Fruit fly (Drosophila melanogaster) whole organism, prepupa: ENCODE results near the gene CG43861.
A peak's percentile ranks its signal among the peaks of the same experiment; 100 is the strongest.

Experiments used
- CG10669 ChIP-seq: fragments of 200-800 bp; sonication (Bioruptor generic); optimal IDR thresholded peaks from 3 replicates; lab custom pipeline; 2018; ENCODE audit warnings: missing biosample characterization, mild to moderate bottlenecking, missing genetic modification characterization, moderate library complexity
- CG11294 ChIP-seq: fragments of 200-800 bp; sonication (Bioruptor generic); IDR thresholded peaks from 2 replicates; pipeline ENCODE4 v1.3.6; 2022; ENCODE audit warnings: missing biosample characterization, missing genetic modification characterization
- CG11902 ChIP-seq: fragments of 200-800 bp; sonication (Bioruptor generic); optimal IDR thresholded peaks from 3 replicates; lab custom pipeline; 2016; ENCODE audit warnings: missing biosample characterization, missing genetic modification characterization
- CG15336 ChIP-seq: fragments of 200-800 bp; sonication (Bioruptor generic); IDR thresholded peaks from 2 replicates; pipeline ENCODE4 v1.3.6; 2022; ENCODE audit warnings: missing biosample characterization, missing genetic modification characterization
- CG1621 ChIP-seq: fragments of 200-800 bp; sonication (Bioruptor generic); optimal IDR thresholded peaks from 3 replicates; lab custom pipeline; 2018; ENCODE audit warnings: missing biosample characterization, mild to moderate bottlenecking, missing genetic modification characterization
- CG3032 ChIP-seq: fragments of 200-800 bp; optimal IDR thresholded peaks from 2 replicates; lab custom pipeline; 2019; ENCODE audit warnings: missing biosample characterization, mild to moderate bottlenecking, missing genetic modification characterization, moderate library complexity
- CG31627 ChIP-seq: fragments of 200-800 bp; sonication (Bioruptor generic); optimal IDR thresholded peaks from 3 replicates; lab custom pipeline; 2016; ENCODE audit warnings: missing biosample characterization, missing genetic modification characterization
- CG32006 ChIP-seq: fragments of 200-800 bp; sonication (Bioruptor generic); optimal IDR thresholded peaks from 3 replicates; lab custom pipeline; 2017; ENCODE audit warnings: missing biosample characterization, mild to moderate bottlenecking, missing genetic modification characterization
- CG34406 ChIP-seq: fragments of 200-800 bp; sonication (Bioruptor generic); optimal IDR thresholded peaks from 3 replicates; lab custom pipeline; 2016; ENCODE audit warnings: missing biosample characterization, missing genetic modification characterization
- CG3919 ChIP-seq: fragments of 200-800 bp; sonication (Bioruptor generic); optimal IDR thresholded peaks from 3 replicates; lab custom pipeline; 2016; ENCODE audit warnings: missing biosample characterization, missing genetic modification characterization
- CG4318 ChIP-seq: fragments of 200-800 bp; sonication (Bioruptor generic); optimal IDR thresholded peaks from 3 replicates; lab custom pipeline; 2017; ENCODE audit warnings: missing biosample characterization, mild to moderate bottlenecking, missing genetic modification characterization
- CG6163 ChIP-seq: fragments of 200-800 bp; sonication (Bioruptor generic); IDR thresholded peaks from 3 replicates; pipeline ENCODE4 v1.3.6; 2022; ENCODE audit warnings: missing biosample characterization, missing genetic modification characterization
- CG6792 ChIP-seq: fragments of 200-800 bp; sonication (Bioruptor generic); optimal IDR thresholded peaks from 3 replicates; lab custom pipeline; 2016; ENCODE audit warnings: missing biosample characterization, missing genetic modification characterization
- CG6808 ChIP-seq: fragments of 200-800 bp; sonication (Bioruptor generic); optimal IDR thresholded peaks from 3 replicates; lab custom pipeline; 2017; ENCODE audit warnings: missing biosample characterization, missing genetic modification characterization, mild to moderate bottlenecking, moderate library complexity, missing genetic modification reagents
- CG7368 ChIP-seq: fragments of 200-800 bp; sonication (Bioruptor generic); optimal IDR thresholded peaks from 3 replicates; lab custom pipeline; 2016; ENCODE audit warnings: missing biosample characterization, missing genetic modification characterization
- CG8119 ChIP-seq: fragments of 200-800 bp; sonication (Bioruptor generic); IDR thresholded peaks from 3 replicates; pipeline ENCODE4 v1.3.6; 2022; ENCODE audit warnings: missing biosample characterization, missing genetic modification characterization
- CG8319 ChIP-seq: fragments of 200-800 bp; sonication (Bioruptor generic); optimal IDR thresholded peaks from 3 replicates; lab custom pipeline; 2016; ENCODE audit warnings: missing biosample characterization, missing genetic modification characterization
- CG9139 ChIP-seq: fragments of 200-800 bp; sonication (Bioruptor generic); optimal IDR thresholded peaks from 3 replicates; lab custom pipeline; 2017; ENCODE audit warnings: missing biosample characterization, mild to moderate bottlenecking, missing genetic modification characterization
- Eip75B ChIP-seq: fragments of 200-800 bp; sonication (Bioruptor generic); optimal IDR thresholded peaks from 3 replicates; lab custom pipeline; 2016; ENCODE audit warnings: missing biosample characterization, missing genetic modification characterization
- Eip93F ChIP-seq: fragments of 200-800 bp; sonication (Bioruptor generic); optimal IDR thresholded peaks from 2 replicates; lab custom pipeline; 2016; ENCODE audit warnings: missing biosample characterization, mild to moderate bottlenecking, missing genetic modification characterization
- Ets21C ChIP-seq: fragments of 200-800 bp; sonication (Bioruptor generic); optimal IDR thresholded peaks from 3 replicates; lab custom pipeline; 2016; ENCODE audit warnings: missing biosample characterization, missing genetic modification characterization
- Gug ChIP-seq: fragments of 200-800 bp; sonication (Bioruptor generic); IDR thresholded peaks from 2 replicates; pipeline ENCODE4 v1.3.6; 2022; ENCODE audit warnings: missing biosample characterization, missing genetic modification characterization
- Hr39 ChIP-seq: fragments of 200-800 bp; sonication (Bioruptor generic); optimal IDR thresholded peaks from 2 replicates; lab custom pipeline; 2016; ENCODE audit warnings: missing biosample characterization, missing genetic modification characterization
- Hr4 ChIP-seq: fragments of 200-800 bp; sonication (Bioruptor generic); optimal IDR thresholded peaks from 3 replicates; lab custom pipeline; 2016; ENCODE audit warnings: missing biosample characterization, missing genetic modification characterization
- Lpt ChIP-seq: fragments of 200-800 bp; sonication (Bioruptor generic); optimal IDR thresholded peaks from 3 replicates; lab custom pipeline; 2016; ENCODE audit warnings: missing biosample characterization, missing genetic modification characterization
- OdsH ChIP-seq: fragments of 200-800 bp; sonication (Bioruptor generic); optimal IDR thresholded peaks from 3 replicates; lab custom pipeline; 2016; ENCODE audit warnings: missing biosample characterization, missing genetic modification characterization
- Smox ChIP-seq: fragments of 200-800 bp; sonication (Bioruptor generic); optimal IDR thresholded peaks from 3 replicates; lab custom pipeline; 2016; ENCODE audit warnings: missing biosample characterization, missing genetic modification characterization
- Sox102F ChIP-seq: fragments of 200-800 bp; sonication (Bioruptor generic); optimal IDR thresholded peaks from 2 replicates; lab custom pipeline; 2016; ENCODE audit warnings: missing biosample characterization, mild to moderate bottlenecking, missing genetic modification characterization
- Sox15 ChIP-seq: fragments of 200-800 bp; sonication (Bioruptor generic); optimal IDR thresholded peaks from 3 replicates; lab custom pipeline; 2016; ENCODE audit warnings: missing biosample characterization, missing genetic modification characterization
- acj6 ChIP-seq: fragments of 200-800 bp; sonication (Bioruptor generic); optimal IDR thresholded peaks from 3 replicates; lab custom pipeline; 2016; ENCODE audit warnings: missing biosample characterization, missing genetic modification characterization
- cyc ChIP-seq: fragments of 200-800 bp; sonication (Bioruptor generic); optimal IDR thresholded peaks from 3 replicates; lab custom pipeline; 2016; ENCODE audit warnings: missing biosample characterization, missing genetic modification characterization
- dsx ChIP-seq: fragments of 200-800 bp; optimal IDR thresholded peaks from 3 replicates; lab custom pipeline; 2019; ENCODE audit warnings: missing biosample characterization, mild to moderate bottlenecking, missing genetic modification characterization, moderate library complexity; ENCODE audit not compliant: poor library complexity, severe bottlenecking
- eg ChIP-seq: fragments of 200-800 bp; sonication (Bioruptor generic); IDR thresholded peaks from 3 replicates; pipeline ENCODE4 v1.3.6; 2022; ENCODE audit warnings: missing biosample characterization, missing genetic modification characterization
- esn ChIP-seq: fragments of 200-800 bp; sonication (Bioruptor generic); optimal IDR thresholded peaks from 2 replicates; lab custom pipeline; 2016; ENCODE audit warnings: missing biosample characterization, mild to moderate bottlenecking, missing genetic modification characterization, moderate library complexity
- fd59A ChIP-seq: fragments of 200-800 bp; sonication (Bioruptor generic); optimal IDR thresholded peaks from 2 replicates; lab custom pipeline; 2017; ENCODE audit warnings: missing biosample characterization, mild to moderate bottlenecking, missing genetic modification characterization, missing genetic modification reagents
- fkh ChIP-seq: fragments of 200-800 bp; sonication (Bioruptor generic); optimal IDR thresholded peaks from 3 replicates; lab custom pipeline; 2017; ENCODE audit warnings: missing biosample characterization, mild to moderate bottlenecking, missing genetic modification characterization, moderate library complexity
- lz ChIP-seq: fragments of 200-800 bp; sonication (Bioruptor generic); optimal IDR thresholded peaks from 3 replicates; lab custom pipeline; 2016; ENCODE audit warnings: missing biosample characterization, missing genetic modification characterization
- net ChIP-seq: fragments of 200-800 bp; sonication (Bioruptor generic); optimal IDR thresholded peaks from 3 replicates; lab custom pipeline; 2016; ENCODE audit warnings: missing biosample characterization, missing genetic modification characterization
- ss ChIP-seq, 2 experiments: fragments of 200-800 bp; sonication (Bioruptor generic); optimal IDR thresholded peaks; 2 replicates in 1 of 2; 3 replicates in 1 of 2; lab custom pipeline; 2017 to 2018; ENCODE audit warnings: mild to moderate bottlenecking in 2 of 2, missing biosample characterization in 2 of 2, missing genetic modification characterization in 2 of 2, moderate library complexity in 1 of 2
- vri ChIP-seq: fragments of 200-800 bp; sonication (Bioruptor generic); optimal IDR thresholded peaks from 3 replicates; lab custom pipeline; 2016; ENCODE audit warnings: missing biosample characterization, mild to moderate bottlenecking, missing genetic modification characterization

CG43861 gene

dm6 chr2L:20002086-20002485 lies 15.0 kb downstream of the CG43861 start (continued):
- TF ChIP-seq OdsH (GFP tag; lab: Kevin White, UChicago) = peak; percentile 44
- TF ChIP-seq CG4318 (GFP tag; lab: Kevin White, UChicago) = peak; percentile 15
- no peak for TF ChIP-seq Lpt
- peak; percentile 39 for TF ChIP-seq fd59A (GFP tag; lab: Kevin White, UChicago)
- no peak for TF ChIP-seq fkh (GFP tag; lab: Kevin White, UChicago)
- TF ChIP-seq CG6808 (GFP tag; lab: Kevin White, UChicago) = peak; percentile 54
- 0 out of 2 replicates have a peak, but pooled peaks have one; percentile 17 for TF ChIP-seq CG15336
- peak; percentile 20 for TF ChIP-seq CG1621
- peak; percentile 45 for TF ChIP-seq CG10669 (GFP tag; lab: Kevin White, UChicago)
- TF ChIP-seq CG31627 (GFP tag; lab: Kevin White, UChicago) = peak; percentile 44
- TF ChIP-seq net (GFP tag; lab: Kevin White, UChicago) = peak; percentile 51
- peak; percentile 23 for TF ChIP-seq CG8319 (GFP tag; lab: Kevin White, UChicago)
- TF ChIP-seq CG3919 (GFP tag; lab: Kevin White, UChicago) = peak; percentile 49
- no peak for TF ChIP-seq Eip93F (GFP tag; lab: Kevin White, UChicago)
- TF ChIP-seq CG7368 (GFP tag; lab: Kevin White, UChicago) = peak; percentile 26
- TF ChIP-seq acj6 (GFP tag; lab: Kevin White, UChicago) = peak; percentile 56
- peak; percentile 58 for TF ChIP-seq esn (GFP tag; lab: Kevin White, UChicago)
- no peak for TF ChIP-seq vri (GFP tag; lab: Kevin White, UChicago)
- TF ChIP-seq Eip75B (GFP tag; lab: Kevin White, UChicago) = peak; percentile 32
- no peak for TF ChIP-seq CG6163 (GFP tag; lab: Robert Waterston, UW)
- TF ChIP-seq cyc (GFP tag; lab: Kevin White, UChicago) = peak; percentile 45
- TF ChIP-seq Hr39 (GFP tag; lab: Kevin White, UChicago) = peak; percentile 32
- TF ChIP-seq eg (GFP tag; lab: Robert Waterston, UW) = no peak
- peak; percentile 27 for TF ChIP-seq dsx (GFP tag; lab: Kevin White, UChicago)
- peak in 1 of 2 experiments; percentile 50 for TF ChIP-seq ss (GFP tag; optimal IDR thresholded peaks at IDR 0.05; lab: Kevin White, UChicago)
- TF ChIP-seq CG34406 (GFP tag; lab: Kevin White, UChicago) = peak; percentile 25
- peak; percentile 32 for TF ChIP-seq CG6792
- TF ChIP-seq CG9139 (GFP tag; lab: Kevin White, UChicago) = no peak
- peak; percentile 73 for TF ChIP-seq CG32006 (GFP tag; lab: Kevin White, UChicago)
- TF ChIP-seq CG8119 (GFP tag; lab: Robert Waterston, UW) = no peak
- TF ChIP-seq Sox15 (GFP tag; lab: Kevin White, UChicago) = peak; percentile 16
- TF ChIP-seq Gug (GFP tag; lab: Robert Waterston, UW) = peak; percentile 24; the same call in 1 of the 2 replicates
- TF ChIP-seq Smox (GFP tag; lab: Kevin White, UChicago) = peak; percentile 24

dm6 chr2L:19998139-19998538 lies 18.9 kb downstream of the CG43861 start:
- TF ChIP-seq Sox15 (GFP tag; lab: Kevin White, UChicago) = no peak
- TF ChIP-seq vri (GFP tag; lab: Kevin White, UChicago) = no peak
- no peak for TF ChIP-seq acj6 (GFP tag; lab: Kevin White, UChicago)
- TF ChIP-seq CG8319 (GFP tag; lab: Kevin White, UChicago) = no peak
- TF ChIP-seq fkh (GFP tag; lab: Kevin White, UChicago) = peak; percentile 69

dm6 chr2L:19992427-19992998 lies 24.6 kb downstream of the CG43861 start:
- TF ChIP-seq eg (GFP tag; lab: Robert Waterston, UW) (no peak), CG6163 (GFP tag; lab: Robert Waterston, UW) (no peak), CG3032 (tag; lab: Kevin White, UChicago) (no peak), acj6 (GFP tag; lab: Kevin White, UChicago) (no peak), Ets21C (GFP tag; lab: Kevin White, UChicago) (no peak), Hr4 (GFP tag; lab: Kevin White, UChicago) (no peak), fd59A (GFP tag; lab: Kevin White, UChicago) (no peak), lz (no peak), Sox102F (GFP tag; lab: Kevin White, UChicago) (no peak), CG3919 (GFP tag; lab: Kevin White, UChicago) (no peak), CG8119 (GFP tag; lab: Robert Waterston, UW) (no peak), CG31627 (GFP tag; lab: Kevin White, UChicago) (no peak), CG11294 (GFP tag; lab: Robert Waterston, UW) (no peak), CG7368 (GFP tag; lab: Kevin White, UChicago) (no peak), CG11902 (no peak)
